Fruit fly (Drosophila melanogaster) whole organism, embryonic: ENCODE results near the gene CG33160.

Experiments used
- Aef1 ChIP-seq: fragments of 200-800 bp; sonication (Bioruptor generic); IDR thresholded peaks from 3 replicates; pipeline ENCODE4 v1.3.6; 2022; ENCODE audit warnings: missing biosample characterization, missing genetic modification characterization
- Awh ChIP-seq: fragments of 200-800 bp; sonication (Bioruptor generic); IDR thresholded peaks from 2 replicates; pipeline ENCODE4, ENCODE4 v1.3.6; 2022; ENCODE audit warnings: missing biosample characterization, missing genetic modification characterization
- B-H2 ChIP-seq: fragments of 200-800 bp; sonication (Bioruptor generic); optimal IDR thresholded peaks from 2 replicates; lab custom pipeline; 2018; ENCODE audit warnings: missing biosample characterization, mild to moderate bottlenecking, missing genetic modification characterization
- Bdp1 ChIP-seq: fragments of 200-800 bp; sonication (Bioruptor generic); optimal IDR thresholded peaks from 3 replicates; lab custom pipeline; 2016; ENCODE audit warnings: missing biosample characterization, missing genetic modification characterization
- CG10543 ChIP-seq: fragments of 200-800 bp; sonication (Bioruptor generic); optimal IDR thresholded peaks from 3 replicates; lab custom pipeline; 2017; ENCODE audit warnings: missing biosample characterization, mild to moderate bottlenecking, missing genetic modification characterization, moderate library complexity
- CG11247 ChIP-seq: fragments of 200-800 bp; sonication (Bioruptor generic); IDR thresholded peaks from 2 replicates; pipeline ENCODE4 v1.3.6; 2022; ENCODE audit warnings: missing biosample characterization, missing genetic modification characterization
- CG11456 ChIP-seq: fragments of 200-800 bp; sonication (Bioruptor generic); IDR thresholded peaks from 3 replicates; pipeline ENCODE4 v1.3.6; 2022; ENCODE audit warnings: missing biosample characterization, missing genetic modification characterization
- CG12236 ChIP-seq: fragments of 200-800 bp; sonication (Bioruptor generic); optimal IDR thresholded peaks from 2 replicates; lab custom pipeline; 2016; ENCODE audit warnings: missing biosample characterization, missing genetic modification characterization
- CG12744 ChIP-seq: fragments of 200-800 bp; sonication (Bioruptor generic); optimal IDR thresholded peaks from 2 replicates; lab custom pipeline; 2016; ENCODE audit warnings: missing biosample characterization, missing genetic modification characterization
- CG13296 ChIP-seq: fragments of 200-800 bp; sonication (Bioruptor generic); optimal IDR thresholded peaks from 3 replicates; lab custom pipeline; 2018; ENCODE audit warnings: missing biosample characterization, mild to moderate bottlenecking, missing genetic modification characterization
- CG14050 ChIP-seq: fragments of 200-800 bp; sonication (Bioruptor generic); IDR thresholded peaks from 3 replicates; pipeline ENCODE4 v1.3.6; 2022; ENCODE audit warnings: missing biosample characterization, missing genetic modification characterization
- CG15073 ChIP-seq: fragments of 200-800 bp; sonication (Bioruptor generic); optimal IDR thresholded peaks from 2 replicates; lab custom pipeline; 2016; ENCODE audit warnings: missing biosample characterization, missing genetic modification characterization
- CG15514 ChIP-seq: fragments of 200-800 bp; sonication (Bioruptor generic); optimal IDR thresholded peaks from 3 replicates; lab custom pipeline; 2017; ENCODE audit warnings: missing biosample characterization, missing genetic modification characterization, mild to moderate bottlenecking, moderate library complexity, missing genetic modification reagents
- CG17829 ChIP-seq: fragments of 200-800 bp; optimal IDR thresholded peaks from 2 replicates; lab custom pipeline; 2019; ENCODE audit warnings: missing biosample characterization, mild to moderate bottlenecking, missing genetic modification characterization, moderate library complexity
- CG34224 ChIP-seq: fragments of 200-800 bp; sonication (Bioruptor generic); IDR thresholded peaks from 3 replicates; pipeline ENCODE4 v1.3.6; 2022; ENCODE audit warnings: missing biosample characterization, missing genetic modification characterization; ENCODE audit not compliant: partially characterized antibody
- CG3838 ChIP-seq: fragments of 200-800 bp; sonication (Bioruptor generic); optimal IDR thresholded peaks from 3 replicates; lab custom pipeline; 2016; ENCODE audit warnings: missing biosample characterization, missing genetic modification characterization
- CG3847 ChIP-seq: fragments of 200-800 bp; sonication (Bioruptor generic); IDR thresholded peaks from 2 replicates; pipeline ENCODE4 v1.3.6; 2022; ENCODE audit warnings: missing biosample characterization, missing genetic modification characterization
- CG5245 ChIP-seq: fragments of 200-800 bp; sonication (Bioruptor generic); optimal IDR thresholded peaks from 3 replicates; lab custom pipeline; 2016; ENCODE audit warnings: missing biosample characterization, missing genetic modification characterization
- CG7357 ChIP-seq: fragments of 200-800 bp; sonication (Bioruptor generic); IDR thresholded peaks from 3 replicates; pipeline ENCODE4 v1.3.6; 2022; ENCODE audit warnings: missing biosample characterization, missing genetic modification characterization
- CG7987 ChIP-seq: fragments of 200-800 bp; sonication (Bioruptor generic); optimal IDR thresholded peaks from 2 replicates; lab custom pipeline; 2018; ENCODE audit warnings: missing biosample characterization, mild to moderate bottlenecking, missing genetic modification characterization, moderate library complexity
- CG8924 ChIP-seq: fragments of 200-800 bp; optimal IDR thresholded peaks from 3 replicates; lab custom pipeline; 2019; ENCODE audit warnings: missing biosample characterization, mild to moderate bottlenecking, missing genetic modification characterization, moderate library complexity
- CG9215 ChIP-seq: fragments of 200-800 bp; sonication (Bioruptor generic); IDR thresholded peaks from 2 replicates; pipeline ENCODE4 v1.3.6; 2022; ENCODE audit warnings: missing biosample characterization, missing genetic modification characterization
- Camta ChIP-seq: fragments of 200-800 bp; sonication (Bioruptor generic); optimal IDR thresholded peaks from 2 replicates; lab custom pipeline; 2016; ENCODE audit warnings: missing biosample characterization, missing genetic modification characterization
- Chrac-16 ChIP-seq: fragments of 200-800 bp; sonication (Bioruptor generic); optimal IDR thresholded peaks from 3 replicates; lab custom pipeline; 2016; ENCODE audit warnings: missing biosample characterization, missing genetic modification characterization
- Dbx ChIP-seq: fragments of 200-800 bp; sonication (Bioruptor generic); IDR thresholded peaks from 3 replicates; pipeline ENCODE4 v1.3.6; 2022; ENCODE audit warnings: missing biosample characterization, missing genetic modification characterization
- Dek ChIP-seq: fragments of 200-800 bp; sonication (Bioruptor generic); optimal IDR thresholded peaks from 3 replicates; lab custom pipeline; 2019; ENCODE audit warnings: missing biosample characterization, mild to moderate bottlenecking, missing genetic modification characterization, moderate library complexity
- ERR ChIP-seq: fragments of 200-800 bp; sonication (Bioruptor generic); optimal IDR thresholded peaks from 2 replicates; lab custom pipeline; 2016; ENCODE audit warnings: missing biosample characterization, missing genetic modification characterization
- Mad ChIP-seq: fragments of 200-800 bp; sonication (Bioruptor generic); optimal IDR thresholded peaks from 2 replicates; lab custom pipeline; 2016; ENCODE audit warnings: missing biosample characterization, missing genetic modification characterization
- Max ChIP-seq: fragments of 200-800 bp; sonication (Bioruptor generic); optimal IDR thresholded peaks from 2 replicates; lab custom pipeline; 2016; ENCODE audit warnings: missing biosample characterization, mild to moderate bottlenecking, missing genetic modification characterization
- NfI ChIP-seq: fragments of 200-800 bp; sonication (Bioruptor generic); optimal IDR thresholded peaks from 3 replicates; lab custom pipeline; 2018; ENCODE audit warnings: missing biosample characterization, mild to moderate bottlenecking, missing genetic modification characterization, moderate library complexity
- Sry-β ChIP-seq: fragments of 200-800 bp; sonication (Bioruptor generic); optimal IDR thresholded peaks from 2 replicates; lab custom pipeline; 2018; ENCODE audit warnings: missing biosample characterization, mild to moderate bottlenecking, missing genetic modification characterization, moderate library complexity
- Stat92E ChIP-seq, 3 experiments: fragments of >200 bp in 2 of 3; fragments of 200-800 bp in 1 of 3; sonication (Bioruptor generic) in 1 of 3; optimal IDR thresholded peaks; 2 replicates each; lab custom pipeline; 2017 to 2019; ENCODE audit warnings: missing biosample characterization in 3 of 3, missing genetic modification characterization in 3 of 3, mild to moderate bottlenecking in 1 of 3, moderate library complexity in 1 of 3
- Usf ChIP-seq: fragments of 200-800 bp; sonication (Bioruptor generic); optimal IDR thresholded peaks from 2 replicates; lab custom pipeline; 2017; ENCODE audit warnings: missing genotype, missing biosample characterization, missing genetic modification characterization
- aop ChIP-seq: fragments of 200-800 bp; sonication (Bioruptor generic); IDR thresholded peaks from 2 replicates; pipeline ENCODE4 v1.3.6; 2022; ENCODE audit warnings: missing biosample characterization, missing genetic modification characterization
- ara ChIP-seq: fragments of 200-800 bp; sonication (Bioruptor generic); IDR thresholded peaks from 2 replicates; pipeline ENCODE4 v1.3.6; 2022; ENCODE audit warnings: missing biosample characterization, missing genetic modification characterization
- cas ChIP-seq: fragments of 200-800 bp; sonication (Bioruptor generic); IDR thresholded peaks from 2 replicates; pipeline ENCODE4 v1.3.6; 2022; ENCODE audit warnings: missing biosample characterization, missing genetic modification characterization
- da ChIP-seq: fragments of 200-800 bp; sonication (Bioruptor generic); optimal IDR thresholded peaks from 2 replicates; lab custom pipeline; 2016; ENCODE audit warnings: missing biosample characterization, missing genetic modification characterization
- danr ChIP-seq: fragments of 200-800 bp; sonication (Bioruptor generic); IDR thresholded peaks from 2 replicates; pipeline ENCODE4 v1.3.6; 2022; ENCODE audit warnings: missing biosample characterization, missing genetic modification characterization
- jumu ChIP-seq: fragments of 200-800 bp; sonication (Bioruptor generic); optimal IDR thresholded peaks from 3 replicates; lab custom pipeline; 2016; ENCODE audit warnings: missing biosample characterization, missing genetic modification characterization
- kay ChIP-seq: fragments of 200-800 bp; sonication (Bioruptor generic); optimal IDR thresholded peaks from 2 replicates; lab custom pipeline; 2016; ENCODE audit warnings: missing biosample characterization, missing genetic modification characterization
- ken ChIP-seq: fragments of 200-800 bp; sonication (Bioruptor generic); IDR thresholded peaks from 3 replicates; pipeline ENCODE4 v1.3.6; 2022; ENCODE audit warnings: missing biosample characterization, missing genetic modification characterization
- lov ChIP-seq, 2 experiments: fragments of 200-800 bp in 1 of 2; fragments of >200 bp in 1 of 2; sonication (Bioruptor generic) in 1 of 2; IDR thresholded peaks in 1 of 2; optimal IDR thresholded peaks in 1 of 2; 2 replicates in 1 of 2; 3 replicates in 1 of 2; pipeline versions ENCODE4 v1.3.6 to Lab custom; 2017 to 2022; ENCODE audit warnings: missing biosample characterization in 1 of 2, missing genetic modification characterization in 1 of 2
- mld ChIP-seq: fragments of 200-800 bp; sonication (Bioruptor generic); IDR thresholded peaks from 3 replicates; pipeline ENCODE4 v1.3.6; 2022; ENCODE audit warnings: missing biosample characterization, missing genetic modification characterization; ENCODE audit not compliant: partially characterized antibody
- psq ChIP-seq: fragments of 200-800 bp; sonication (Bioruptor generic); optimal IDR thresholded peaks from 2 replicates; lab custom pipeline; 2017; ENCODE audit warnings: missing biosample characterization, missing genetic modification characterization
- tin ChIP-seq: fragments of 200-800 bp; sonication (Bioruptor generic); optimal IDR thresholded peaks from 3 replicates; lab custom pipeline; 2016; ENCODE audit warnings: missing biosample characterization, missing genetic modification characterization
- toy ChIP-seq: fragments of 200-800 bp; sonication (Bioruptor generic); IDR thresholded peaks from 2 replicates; pipeline ENCODE4 v1.3.6; 2022; ENCODE audit warnings: missing biosample characterization, missing genetic modification characterization
- ttk ChIP-seq: fragments of 200-800 bp; sonication (Bioruptor generic); IDR thresholded peaks from 2 replicates; pipeline ENCODE4 v2.1.2; 2022; ENCODE audit warnings: missing biosample characterization, missing genetic modification characterization
- vnd ChIP-seq: fragments of 200-800 bp; sonication (Bioruptor generic); IDR thresholded peaks from 3 replicates; pipeline ENCODE4 v1.3.6; 2022; ENCODE audit warnings: missing biosample characterization, missing genetic modification characterization; ENCODE audit not compliant: partially characterized antibody
- zen2 ChIP-seq: fragments of 200-800 bp; sonication (Bioruptor generic); IDR thresholded peaks from 3 replicates; pipeline ENCODE4 v1.3.6; 2022; ENCODE audit warnings: missing biosample characterization, missing genetic modification characterization; ENCODE audit not compliant: partially characterized antibody

CG33160 gene

dm6 chr3L:3239033-3239752 is 33.0 kb upstream of the CG33160 start, which contains the start of gene CG17746:
Gene CG17746 (minus strand): TSS chr3L:3239578.
- TF ChIP-seq Max (GFP tag; lab: Kevin White, UChicago) (peak; percentile 41), Chrac-16 (GFP tag; lab: Kevin White, UChicago) (peak; percentile 28), CG3838 (GFP tag; lab: Kevin White, UChicago) (no peak), psq (GFP tag; lab: Kevin White, UChicago) (peak; percentile 9), Bdp1 (peak; percentile 56), B-H2 (peak; percentile 67), vnd (GFP tag; lab: Robert Waterston, UW) (no peak), CG11247 (no peak), CG7987 (GFP tag; lab: Kevin White, UChicago) (peak; percentile 58), Awh (GFP tag; lab: Robert Waterston, UW) (no peak), ttk (GFP tag; lab: Robert Waterston, UW) (no peak), CG9215 (GFP tag; lab: Robert Waterston, UW) (no peak), kay (GFP tag; lab: Kevin White, UChicago) (peak; percentile 43), cas (GFP tag; lab: Robert Waterston, UW) (peak; percentile 33; the same call in 1 of the 2 replicates), jumu (GFP tag; lab: Kevin White, UChicago) (peak; percentile 33), NfI (GFP tag; lab: Kevin White, UChicago) (peak; percentile 9), CG5245 (GFP tag; lab: Kevin White, UChicago) (no peak), Stat92E (GFP tag; optimal IDR thresholded peaks at IDR 0.05; lab: Kevin White, UChicago) (peak in 1 of 3 experiments; percentile 38), Dbx (peak; percentile 52; the same call in 2 of the 3 replicates), lov (optimal IDR thresholded peaks at IDR 0.05; lab: Kevin White, UChicago) (no peak), lov (GFP tag; IDR thresholded peaks at IDR 0.05; lab: Robert Waterston, UW) (no peak), Aef1 (GFP tag; lab: Robert Waterston, UW) (no peak), CG12236 (GFP tag; lab: Kevin White, UChicago) (no peak), Usf (GFP tag; lab: Kevin White, UChicago) (no peak), CG11456 (GFP tag; lab: Robert Waterston, UW) (no peak), CG15514 (GFP tag; lab: Kevin White, UChicago) (peak; percentile 86), ara (GFP tag; lab: Robert Waterston, UW) (no peak), tin (peak; percentile 45), Mad (peak; percentile 41), mld (GFP tag; lab: Robert Waterston, UW) (no peak), danr (GFP tag; lab: Robert Waterston, UW) (no peak), CG12744 (GFP tag; lab: Kevin White, UChicago) (peak; percentile 50), CG7357 (GFP tag; lab: Robert Waterston, UW) (no peak), da (GFP tag; lab: Kevin White, UChicago) (peak; percentile 25), CG10543 (GFP tag; lab: Kevin White, UChicago) (peak; percentile 37), CG34224 (peak; percentile 59; the same call in 2 of the 3 replicates), CG17829 (tag; lab: Kevin White, UChicago) (peak; percentile 54), ken (GFP tag; lab: Robert Waterston, UW) (peak; percentile 64; the same call in 2 of the 3 replicates), Dek (tag; lab: Kevin White, UChicago) (peak; percentile 54), CG14050 (GFP tag; lab: Robert Waterston, UW) (no peak), zen2 (GFP tag; lab: Robert Waterston, UW) (no peak), CG3847 (GFP tag; lab: Robert Waterston, UW) (peak; percentile 91), aop (no peak), toy (GFP tag; lab: Robert Waterston, UW) (no peak), ERR (peak; percentile 50), Sry-β (no peak), CG15073 (GFP tag; lab: Kevin White, UChicago) (no peak), CG8924 (peak; percentile 10), CG13296 (GFP tag; lab: Kevin White, UChicago) (no peak), Camta (peak; percentile 48)
